Fruit fly (Drosophila melanogaster): ENCODE results near the gene Flo2.
A peak's percentile ranks its signal among the peaks of the same experiment; 100 is the strongest.

Gene Flo2

DNA sequence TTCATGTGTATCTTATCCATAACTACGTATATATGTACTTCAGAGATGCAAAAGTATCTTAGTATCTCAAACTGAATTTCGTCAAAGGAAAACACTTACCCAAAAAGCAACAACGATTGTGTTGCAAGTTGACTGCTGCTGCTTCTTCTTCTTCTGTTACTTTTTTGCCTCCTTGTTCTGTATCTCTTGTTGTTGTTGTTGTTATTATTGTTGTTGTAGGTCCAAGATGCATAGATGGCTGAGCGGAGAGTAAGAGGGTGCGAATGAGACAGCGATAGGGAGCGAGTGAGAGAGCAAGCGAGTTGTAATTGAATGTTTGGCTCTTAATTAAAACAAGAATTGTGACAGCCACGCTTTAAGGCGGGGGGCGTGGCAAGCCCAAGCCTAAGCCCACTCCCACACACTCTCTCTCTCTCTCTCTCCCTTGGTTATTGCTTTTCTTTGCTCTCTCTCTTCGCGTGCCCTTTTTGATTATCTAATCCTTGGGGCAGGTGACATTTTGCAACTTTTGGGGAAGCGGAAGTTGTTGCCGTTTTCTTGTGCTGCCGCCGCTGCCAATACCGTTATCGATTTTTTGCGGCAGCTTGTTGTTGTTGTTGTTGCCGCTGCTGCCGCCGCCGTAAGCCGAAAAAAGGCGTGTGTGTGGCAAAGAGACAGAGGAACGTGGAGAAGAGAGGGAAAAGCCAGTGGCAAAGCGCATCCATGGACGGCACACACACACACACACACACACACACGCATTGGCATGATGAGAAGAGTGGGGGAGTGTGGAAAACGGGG, 14.3 kb upstream of the Flo2 start:
- TF ChIP-seq CG33017 (tag; optimal IDR thresholded peaks at IDR 0.05) = no peak
- TF ChIP-seq CG7045 (GFP tag; optimal IDR thresholded peaks at IDR 0.05) = no peak
- no peak for TF ChIP-seq tj (GFP tag; optimal IDR thresholded peaks at IDR 0.05)

DNA sequence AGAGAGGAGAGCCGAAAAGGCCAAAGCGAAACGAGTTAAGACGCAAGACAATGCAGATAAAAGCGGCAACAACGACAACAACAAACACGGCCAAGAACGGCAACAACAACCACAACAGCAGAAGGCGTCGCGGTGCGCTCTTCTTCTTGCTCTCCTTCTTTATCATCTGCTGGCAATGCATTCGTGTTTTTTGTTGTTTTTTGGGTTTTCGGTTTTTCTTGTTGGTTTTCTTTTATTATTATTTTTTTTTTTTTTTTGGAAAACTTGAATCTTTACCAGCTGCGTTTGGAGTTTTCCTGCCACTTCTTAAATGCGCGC, 13.7 kb upstream of the Flo2 start:
- TF ChIP-seq CG33017 (tag; optimal IDR thresholded peaks at IDR 0.05) (no peak), cnc (optimal IDR thresholded peaks at IDR 0.05) (no peak), kay (GFP tag; ENCODE audit: borderline replicate concordance) (no peak), CG1620 (GFP tag; optimal IDR thresholded peaks at IDR 0.05) (no peak)

DNA sequence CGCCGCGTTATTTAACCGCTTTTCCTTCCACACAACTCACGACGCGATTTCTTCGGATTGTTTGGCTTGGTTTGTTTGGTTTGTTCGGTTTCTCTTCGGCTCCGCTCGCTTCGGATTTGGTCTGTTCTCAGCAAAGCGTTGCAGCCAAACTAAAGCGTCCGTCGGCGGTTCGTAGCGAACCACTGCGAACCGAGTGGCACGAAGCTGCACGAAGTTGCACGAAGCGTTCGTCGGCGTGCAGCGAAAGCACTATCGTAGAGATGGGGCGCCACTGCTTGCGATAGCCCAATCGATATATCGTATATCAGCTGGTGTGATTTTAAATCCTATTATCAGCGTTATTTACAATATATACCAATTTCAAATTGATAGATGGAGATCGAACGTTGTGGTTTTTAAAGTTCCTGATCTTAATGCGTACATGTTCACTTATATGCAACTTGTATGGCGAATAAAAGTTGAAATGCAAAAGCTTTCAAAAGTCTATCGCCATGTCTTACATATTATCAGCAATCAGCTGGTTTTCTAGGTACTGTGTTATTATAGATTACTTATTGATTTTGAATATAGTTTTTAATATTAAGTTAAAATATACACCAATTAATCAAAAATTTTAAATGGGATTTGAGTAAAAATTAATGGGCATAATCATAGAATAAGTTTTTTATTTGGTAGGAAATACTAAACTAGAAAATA, 13.1 kb upstream of the Flo2 start, which contains the start of gene rut:
TSS of gene rut (minus strand) at position 152 of the 696 bp plus-strand sequence.
- TF ChIP-seq CG7045 (GFP tag; optimal IDR thresholded peaks at IDR 0.05) (no peak), CG33017 (tag; optimal IDR thresholded peaks at IDR 0.05) (no peak), CG14711 (tag; optimal IDR thresholded peaks at IDR 0.05) (no peak), ovo (GFP tag; optimal IDR thresholded peaks at IDR 0.05) (peak; percentile 0), CG5204 (GFP tag; optimal IDR thresholded peaks at IDR 0.05) (no peak), Crg-1 (GFP tag; optimal IDR thresholded peaks at IDR 0.05) (no peak), bab1 (GFP tag; optimal IDR thresholded peaks at IDR 0.05) (no peak), toe (GFP tag; optimal IDR thresholded peaks at IDR 0.05) (no peak), kay (GFP tag; ENCODE audit: borderline replicate concordance) (no peak), cnc (optimal IDR thresholded peaks at IDR 0.05) (no peak), Clk (GFP tag; optimal IDR thresholded peaks at IDR 0.05) (no peak), CG7101 (tag; optimal IDR thresholded peaks at IDR 0.05) (no peak), CG1620 (GFP tag; optimal IDR thresholded peaks at IDR 0.05) (peak; percentile 42), tj (GFP tag; optimal IDR thresholded peaks at IDR 0.05) (peak; percentile 39), pad (GFP tag; optimal IDR thresholded peaks at IDR 0.05) (peak; percentile 16), CG11617 (GFP tag; optimal IDR thresholded peaks at IDR 0.05) (no peak), cic (GFP tag; optimal IDR thresholded peaks at IDR 0.05) (peak; percentile 24), Mnt (GFP tag; optimal IDR thresholded peaks at IDR 0.05) (no peak), Hr96 (GFP tag; optimal IDR thresholded peaks at IDR 0.05) (no peak), CG12768 (GFP tag; optimal IDR thresholded peaks at IDR 0.05) (no peak)

DNA sequence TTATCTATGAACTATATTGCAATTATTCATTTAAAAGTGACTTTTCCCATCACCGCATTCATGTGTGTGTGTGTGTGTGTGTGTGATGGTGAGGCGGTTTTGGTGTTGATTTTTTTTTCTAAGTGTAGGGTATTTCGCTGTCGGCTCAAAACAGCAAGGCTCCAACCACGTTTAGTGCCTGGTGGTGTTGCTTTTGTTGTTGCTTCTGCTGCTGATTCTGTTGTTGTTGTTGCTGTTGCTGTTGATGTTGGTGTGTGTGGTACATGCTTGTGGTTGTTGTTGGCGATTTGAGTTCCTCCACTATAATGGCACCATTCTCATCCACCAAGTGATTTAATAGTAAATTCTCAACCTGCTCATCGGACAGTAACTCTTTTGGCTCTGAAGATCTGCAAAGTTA, 11.5 kb upstream of the Flo2 start:
- TF ChIP-seq CG33017 (tag; optimal IDR thresholded peaks at IDR 0.05) = no peak
- TF ChIP-seq cic (GFP tag; optimal IDR thresholded peaks at IDR 0.05) = no peak
- TF ChIP-seq toe (GFP tag; optimal IDR thresholded peaks at IDR 0.05) = no peak
- no peak for TF ChIP-seq pad (GFP tag; optimal IDR thresholded peaks at IDR 0.05)
- no peak for TF ChIP-seq Crg-1 (GFP tag; optimal IDR thresholded peaks at IDR 0.05)
- no peak for TF ChIP-seq CG1620 (GFP tag; optimal IDR thresholded peaks at IDR 0.05)
- no peak for TF ChIP-seq bab1 (GFP tag; optimal IDR thresholded peaks at IDR 0.05)
- TF ChIP-seq Mnt (GFP tag; optimal IDR thresholded peaks at IDR 0.05) = no peak
- no peak for TF ChIP-seq CG14711 (tag; optimal IDR thresholded peaks at IDR 0.05)

DNA sequence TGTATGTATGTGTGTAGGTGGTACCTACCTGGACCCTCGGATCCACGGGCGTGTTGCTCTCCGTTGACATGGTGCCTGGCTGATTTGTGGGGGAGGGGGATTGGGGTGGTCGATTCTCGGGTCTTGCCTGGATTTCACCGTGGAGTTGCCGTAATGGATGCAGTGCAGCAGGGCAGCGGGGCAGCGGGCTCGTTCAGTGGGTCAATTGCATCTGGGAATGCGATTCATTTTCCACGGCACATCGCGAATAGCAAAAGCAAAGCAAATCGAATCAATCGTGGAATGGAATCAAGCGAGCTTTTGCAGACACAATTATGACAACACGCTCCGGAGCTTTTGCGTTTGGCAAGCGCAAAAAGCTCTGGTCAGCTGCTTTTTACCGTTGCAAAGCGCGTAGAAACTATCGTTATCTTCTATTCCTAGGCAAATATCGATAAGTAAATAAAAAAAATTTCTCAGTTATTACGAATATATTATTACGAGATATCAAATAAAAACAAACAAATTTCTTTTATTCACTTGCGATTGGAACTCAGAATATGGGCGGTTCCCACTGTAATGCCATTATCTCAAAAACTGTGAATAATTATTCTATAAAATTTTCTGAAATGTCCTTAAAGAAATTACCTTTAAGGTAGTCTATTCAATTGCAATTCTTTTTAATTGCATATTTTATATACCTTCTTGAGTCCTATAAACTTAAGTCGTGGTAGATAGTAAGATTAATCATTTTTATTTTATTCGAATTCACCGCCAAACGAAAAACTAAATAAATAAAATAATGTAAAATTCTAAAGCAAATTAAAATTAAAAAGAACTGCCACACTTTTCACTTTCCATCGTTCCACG, 7.2 kb upstream of the Flo2 start, which contains the start of gene CG14408:
TSS of gene CG14408 (minus strand) at position 321 of the 849 bp plus-strand sequence.
- TF ChIP-seq CG5204 (GFP tag; optimal IDR thresholded peaks at IDR 0.05) (no peak), ovo (GFP tag; optimal IDR thresholded peaks at IDR 0.05) (peak; percentile 99), CG7045 (GFP tag; optimal IDR thresholded peaks at IDR 0.05) (no peak), CG14711 (tag; optimal IDR thresholded peaks at IDR 0.05) (no peak), kay (GFP tag; ENCODE audit: borderline replicate concordance) (peak; percentile 97), toe (GFP tag; optimal IDR thresholded peaks at IDR 0.05) (peak; percentile 28), Mnt (GFP tag; optimal IDR thresholded peaks at IDR 0.05) (no peak), cnc (optimal IDR thresholded peaks at IDR 0.05) (peak in 1 of 2 experiments; percentile 70)

DNA sequence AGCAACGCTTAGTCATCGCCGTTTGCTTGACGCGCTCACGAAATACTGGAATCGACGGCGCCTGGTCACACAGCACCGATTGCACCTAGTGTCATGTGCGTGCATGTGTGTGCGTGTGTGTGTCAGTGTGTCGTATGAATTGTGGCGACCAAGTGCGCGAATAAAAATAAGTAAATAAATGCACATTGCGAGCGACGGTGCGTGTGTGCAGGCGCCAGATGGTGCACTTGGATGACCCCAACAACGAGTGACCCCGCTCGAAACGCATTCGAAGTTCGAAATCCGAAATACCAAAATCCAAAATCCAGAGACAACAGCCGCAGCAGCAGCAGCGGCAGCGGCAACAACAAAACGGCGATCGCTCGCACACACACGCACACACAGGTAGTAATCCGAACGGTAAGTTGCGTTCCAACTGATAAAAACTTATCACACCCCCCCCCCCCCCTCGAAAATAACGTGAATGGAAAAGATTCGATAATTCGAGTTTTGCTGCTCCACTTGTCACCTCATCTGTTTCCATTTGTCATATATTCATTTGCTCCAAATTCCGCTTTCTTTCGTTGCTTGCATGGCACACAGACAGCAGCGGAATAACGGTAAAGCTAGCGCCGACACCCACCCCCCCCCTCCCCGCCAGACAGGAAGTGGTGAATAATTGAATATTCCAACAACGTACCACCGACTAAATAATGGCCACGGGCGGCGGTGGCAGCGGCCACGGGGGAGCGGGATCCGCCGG, 6.4 kb upstream of the Flo2 start, which contains the start of gene CG14411:
TSS of gene CG14411 (plus strand) at position 86 of the 742 bp plus-strand sequence.
- no peak for TF ChIP-seq CG11617 (GFP tag; optimal IDR thresholded peaks at IDR 0.05)
- TF ChIP-seq Clk (GFP tag; optimal IDR thresholded peaks at IDR 0.05) = no peak
- TF ChIP-seq Mnt (GFP tag; optimal IDR thresholded peaks at IDR 0.05) = peak; percentile 85
- peak; percentile 17 for TF ChIP-seq pad (GFP tag; optimal IDR thresholded peaks at IDR 0.05)
- TF ChIP-seq bab1 (GFP tag; optimal IDR thresholded peaks at IDR 0.05) = peak; percentile 14
- TF ChIP-seq ovo (GFP tag; optimal IDR thresholded peaks at IDR 0.05) = peak; percentile 84

Measured in whole organism, adult.